Worm (Caenorhabditis elegans) whole organism, L1 larva: ENCODE measurements around the gene R160.2.

Experiments used
- aha-1 ChIP-seq: fragments of 150-350 bp; optimal IDR thresholded peaks from 2 replicates; lab custom pipeline; 2014; ENCODE audit warnings: missing biosample characterization, missing genetic modification characterization
- ceh-82 ChIP-seq, 3 experiments: fragments of 150-350 bp in 1 of 3; sonication (generic microtip) in 2 of 3; optimal IDR thresholded peaks; 2 replicates each; lab custom pipeline; 2014 to 2017; ENCODE audit warnings: missing biosample characterization in 3 of 3, missing genetic modification characterization in 3 of 3
- egl-27 ChIP-seq, 2 experiments: fragments of 150-350 bp in 1 of 2; sonication (generic microtip); optimal IDR thresholded peaks; 3 replicates each; lab custom pipeline; 2017 to 2018; ENCODE audit warnings: missing biosample characterization in 2 of 2, missing genetic modification characterization in 2 of 2, missing genetic modification reagents in 2 of 2
- elt-2 ChIP-seq: sonication (generic microtip); optimal IDR thresholded peaks from 2 replicates; lab custom pipeline; 2016; ENCODE audit warnings: missing genetic modification characterization, mild to moderate bottlenecking, inconsistent platforms, missing compliant biosample characterization, missing genetic modification reagents
- ets-5 ChIP-seq: fragments of 200-800 bp; sonication (Bioruptor generic); IDR thresholded peaks from 2 replicates; pipeline ENCODE4 v1.3.6; 2022; ENCODE audit warnings: missing genetic modification characterization, missing compliant biosample characterization
- fkh-10 ChIP-seq: sonication (generic microtip); optimal IDR thresholded peaks from 2 replicates; lab custom pipeline; 2017; ENCODE audit warnings: missing biosample characterization, missing genetic modification reagents, missing genetic modification characterization
- fos-1 ChIP-seq: fragments of 150-350 bp; optimal IDR thresholded peaks from 2 replicates; lab custom pipeline; 2014; ENCODE audit warnings: missing biosample characterization, missing genetic modification characterization
- hlh-4 ChIP-seq: sonication (generic microtip); optimal IDR thresholded peaks from 2 replicates; lab custom pipeline; 2016; ENCODE audit warnings: mild to moderate bottlenecking, missing genetic modification characterization, missing compliant biosample characterization
- nhr-11 ChIP-seq: fragments of 150-350 bp; optimal IDR thresholded peaks from 2 replicates; lab custom pipeline; 2014; ENCODE audit warnings: missing biosample characterization, missing genetic modification characterization
- nhr-237 ChIP-seq: fragments of 150-350 bp; optimal IDR thresholded peaks from 2 replicates; lab custom pipeline; 2014; ENCODE audit warnings: missing biosample characterization, missing genetic modification characterization
- skn-1 ChIP-seq: fragments of 150-350 bp; optimal IDR thresholded peaks from 2 replicates; lab custom pipeline; 2014; ENCODE audit warnings: missing biosample characterization, missing genetic modification characterization
- tlp-1 ChIP-seq: fragments of 150-350 bp; optimal IDR thresholded peaks from 2 replicates; lab custom pipeline; 2014; ENCODE audit warnings: missing biosample characterization, missing genetic modification characterization
- unc-62 ChIP-seq: fragments of 150-350 bp; optimal IDR thresholded peaks from 2 replicates; lab custom pipeline; 2014; ENCODE audit warnings: missing biosample characterization, missing genetic modification reagents, missing genetic modification characterization
- ztf-11 ChIP-seq, 2 experiments: sonication (generic microtip); optimal IDR thresholded peaks; 2 replicates each; lab custom pipeline; 2016 to 2017; ENCODE audit warnings: missing genetic modification characterization in 2 of 2, missing biosample characterization in 1 of 2, missing compliant biosample characterization in 1 of 2

ce11 chrX:4376801-4377200 lies at the start of gene R160.2:
- TF ChIP-seq elt-2 (tag; lab: Kevin White, UChicago) (no peak), ztf-11 (tag; optimal IDR thresholded peaks at IDR 0.05; lab: Kevin White, UChicago) (no peak), skn-1 (tag; lab: Kevin White, UChicago) (no peak), hlh-4 (no peak), unc-62 (GFP tag; lab: Kevin White, UChicago) (no peak), nhr-237 (no peak), fos-1 (tag; lab: Kevin White, UChicago) (no peak), tlp-1 (tag; lab: Kevin White, UChicago) (no peak), aha-1 (tag; lab: Kevin White, UChicago) (no peak), nhr-11 (tag; lab: Kevin White, UChicago) (no peak), egl-27 (tag; optimal IDR thresholded peaks at IDR 0.05; lab: Kevin White, UChicago) (no peak), fkh-10 (GFP tag; lab: Kevin White, UChicago) (no peak), ceh-82 (tag; optimal IDR thresholded peaks at IDR 0.05; lab: Kevin White, UChicago) (no peak), ets-5 (GFP tag; lab: Robert Waterston, UW) (no peak)
